Fruit fly (Drosophila melanogaster): ENCODE results near the gene CG13287.

- no peak for TF ChIP-seq fd59A (GFP tag; optimal IDR thresholded peaks at IDR 0.05)
- no peak for TF ChIP-seq pdm3 (GFP tag; optimal IDR thresholded peaks at IDR 0.05)
- no peak for TF ChIP-seq CG3919 (GFP tag; optimal IDR thresholded peaks at IDR 0.05)
- no peak for TF ChIP-seq OdsH (GFP tag; optimal IDR thresholded peaks at IDR 0.05)
- TF ChIP-seq Smox (GFP tag; optimal IDR thresholded peaks at IDR 0.05): no peak
- TF ChIP-seq CG8319 (GFP tag; optimal IDR thresholded peaks at IDR 0.05): no peak
- no peak for TF ChIP-seq spab (GFP tag; optimal IDR thresholded peaks at IDR 0.05)
- TF ChIP-seq ss (GFP tag; optimal IDR thresholded peaks at IDR 0.05): no peak
- TF ChIP-seq CG3032 (tag; optimal IDR thresholded peaks at IDR 0.05): no peak
- TF ChIP-seq Eip75B (GFP tag; optimal IDR thresholded peaks at IDR 0.05): no peak
- TF ChIP-seq CG31627 (GFP tag; optimal IDR thresholded peaks at IDR 0.05): no peak
Measured at dm6 chr3L:5884735-5885134, 2.6 kb downstream of the CG13287 start.
